Fruit fly (Drosophila melanogaster) whole organism, embryonic: ENCODE measurements around the gene dnc.

ENCODE experiments used
- CG10543 ChIP-seq: fragments of 200-800 bp; sonication (Bioruptor generic); optimal IDR thresholded peaks from 3 replicates; lab custom pipeline; 2017; ENCODE audit warnings: missing biosample characterization, mild to moderate bottlenecking, missing genetic modification characterization, moderate library complexity
- CG14014 ChIP-seq: fragments of 200-800 bp; sonication (Bioruptor generic); IDR thresholded peaks from 2 replicates; pipeline ENCODE4 v1.3.6; 2022; ENCODE audit warnings: missing biosample characterization, missing genetic modification characterization
- CG14441 ChIP-seq: fragments of 200-800 bp; sonication (Bioruptor generic); IDR thresholded peaks from 2 replicates; pipeline ENCODE4 v1.3.6; 2022; ENCODE audit warnings: missing biosample characterization, missing genetic modification characterization
- CG17359 ChIP-seq: fragments of 200-800 bp; sonication (Bioruptor generic); optimal IDR thresholded peaks from 3 replicates; lab custom pipeline; 2018; ENCODE audit warnings: missing biosample characterization, mild to moderate bottlenecking, missing genetic modification characterization, moderate library complexity
- CG2202 ChIP-seq: fragments of 200-800 bp; sonication (Bioruptor generic); optimal IDR thresholded peaks from 2 replicates; lab custom pipeline; 2018; ENCODE audit warnings: missing biosample characterization, mild to moderate bottlenecking, missing genetic modification characterization
- CG34224 ChIP-seq: fragments of 200-800 bp; sonication (Bioruptor generic); IDR thresholded peaks from 3 replicates; pipeline ENCODE4 v1.3.6; 2022; ENCODE audit warnings: missing biosample characterization, missing genetic modification characterization; ENCODE audit not compliant: partially characterized antibody
- CG34376 ChIP-seq: fragments of 200-800 bp; sonication (Bioruptor generic); optimal IDR thresholded peaks from 2 replicates; lab custom pipeline; 2018; ENCODE audit warnings: missing biosample characterization, mild to moderate bottlenecking, missing genetic modification characterization
- CG4854 ChIP-seq: fragments of 200-800 bp; sonication (Bioruptor generic); optimal IDR thresholded peaks from 2 replicates; lab custom pipeline; 2016; ENCODE audit warnings: missing biosample characterization, missing genetic modification characterization, inconsistent platforms
- CG6689 ChIP-seq: fragments of 200-800 bp; sonication (Bioruptor generic); IDR thresholded peaks from 2 replicates; pipeline ENCODE4 v1.3.6; 2022; ENCODE audit warnings: missing biosample characterization, missing genetic modification characterization
- CG7786 ChIP-seq: fragments of 200-800 bp; sonication (Bioruptor generic); optimal IDR thresholded peaks from 2 replicates; lab custom pipeline; 2016; ENCODE audit warnings: missing biosample characterization, missing genetic modification characterization
- CG8765 ChIP-seq: fragments of 200-800 bp; sonication (Bioruptor generic); IDR thresholded peaks from 2 replicates; pipeline ENCODE4 v1.3.6; 2022; ENCODE audit warnings: missing biosample characterization, missing genetic modification characterization
- CG8924 ChIP-seq: fragments of 200-800 bp; optimal IDR thresholded peaks from 3 replicates; lab custom pipeline; 2019; ENCODE audit warnings: missing biosample characterization, mild to moderate bottlenecking, missing genetic modification characterization, moderate library complexity
- CHES-1-like ChIP-seq: fragments of 200-800 bp; sonication (Bioruptor generic); optimal IDR thresholded peaks from 2 replicates; lab custom pipeline; 2016; ENCODE audit warnings: missing biosample characterization, missing genetic modification characterization
- CTCF ChIP-seq: fragments of 200-800 bp; sonication (Bioruptor generic); optimal IDR thresholded peaks from 2 replicates; lab custom pipeline; 2017; ENCODE audit warnings: missing biosample characterization, mild to moderate bottlenecking, missing genetic modification characterization, moderate library complexity
- D19B ChIP-seq: fragments of 200-800 bp; sonication (Bioruptor generic); optimal IDR thresholded peaks from 2 replicates; lab custom pipeline; 2017; ENCODE audit warnings: missing biosample characterization, mild to moderate bottlenecking, missing genetic modification characterization
- Dip2 ChIP-seq: fragments of 200-800 bp; sonication (Bioruptor generic); IDR thresholded peaks from 2 replicates; pipeline ENCODE4 v1.3.6; 2022; ENCODE audit warnings: missing biosample characterization, missing genetic modification characterization
- GATAe ChIP-seq: fragments of 200-800 bp; sonication (Bioruptor generic); conservative IDR thresholded peaks from 2 replicates; pipeline ENCODE4 v1.3.6; 2022; ENCODE audit warnings: missing biosample characterization, missing genetic modification characterization
- HLH4C ChIP-seq: fragments of 200-800 bp; sonication (Bioruptor generic); IDR thresholded peaks from 3 replicates; pipeline ENCODE4 v1.3.6; 2022; ENCODE audit warnings: missing biosample characterization, missing genetic modification characterization; ENCODE audit not compliant: partially characterized antibody
- Hmr ChIP-seq: fragments of 200-800 bp; sonication (Bioruptor generic); optimal IDR thresholded peaks from 3 replicates; lab custom pipeline; 2017; ENCODE audit warnings: mild to moderate bottlenecking, missing biosample characterization, missing genetic modification reagents, missing genetic modification characterization
- Hr51 ChIP-seq, 2 experiments: fragments of 200-800 bp; sonication (Bioruptor generic); optimal IDR thresholded peaks; 2 replicates in 1 of 2; 3 replicates in 1 of 2; lab custom pipeline; 2016 to 2018; ENCODE audit warnings: missing biosample characterization in 2 of 2, missing genetic modification characterization in 2 of 2, mild to moderate bottlenecking in 1 of 2, moderate library complexity in 1 of 2
- Lim3 ChIP-seq: fragments of 200-800 bp; sonication (Bioruptor generic); IDR thresholded peaks from 2 replicates; pipeline ENCODE4 v1.3.6; 2022; ENCODE audit warnings: missing biosample characterization, missing genetic modification characterization
- Opbp ChIP-seq: fragments of 200-800 bp; sonication (Bioruptor generic); IDR thresholded peaks from 3 replicates; pipeline ENCODE4 v1.3.6; 2022; ENCODE audit warnings: missing biosample characterization, missing genetic modification characterization; ENCODE audit not compliant: partially characterized antibody
- Optix ChIP-seq: fragments of 200-800 bp; sonication (Bioruptor generic); IDR thresholded peaks from 3 replicates; pipeline ENCODE4 v1.3.6; 2022; ENCODE audit warnings: missing biosample characterization, missing genetic modification characterization
- Pdp1 ChIP-seq, 2 experiments: fragments of 200-800 bp; sonication (Bioruptor generic); optimal IDR thresholded peaks; 3 replicates each; lab custom pipeline; 2016; ENCODE audit warnings: missing biosample characterization in 2 of 2, missing genetic modification characterization in 2 of 2, mild to moderate bottlenecking in 1 of 2, moderate library complexity in 1 of 2
- Rfx ChIP-seq: fragments of 200-800 bp; sonication (Bioruptor generic); IDR thresholded peaks from 2 replicates; pipeline ENCODE4 v1.3.6; 2022; ENCODE audit warnings: missing biosample characterization, missing genetic modification characterization
- Usf ChIP-seq: fragments of 200-800 bp; sonication (Bioruptor generic); optimal IDR thresholded peaks from 2 replicates; lab custom pipeline; 2017; ENCODE audit warnings: missing genotype, missing biosample characterization, missing genetic modification characterization
- esg ChIP-seq: fragments of 200-800 bp; sonication (Bioruptor generic); conservative IDR thresholded peaks from 2 replicates; pipeline ENCODE4 v1.3.6; 2022; ENCODE audit warnings: missing biosample characterization, missing genetic modification characterization
- exex ChIP-seq: fragments of 200-800 bp; sonication (Bioruptor generic); optimal IDR thresholded peaks from 4 replicates; lab custom pipeline; 2018; ENCODE audit warnings: missing biosample characterization, mild to moderate bottlenecking, missing genetic modification characterization, moderate library complexity
- gcm2 ChIP-seq: fragments of 200-800 bp; sonication (Bioruptor generic); optimal IDR thresholded peaks from 2 replicates; lab custom pipeline; 2016; ENCODE audit warnings: missing biosample characterization, missing genetic modification characterization
- grau ChIP-seq: fragments of 200-800 bp; optimal IDR thresholded peaks from 3 replicates; lab custom pipeline; 2019; ENCODE audit warnings: missing biosample characterization, mild to moderate bottlenecking, missing genetic modification characterization, moderate library complexity
- klu ChIP-seq: fragments of 200-800 bp; sonication (Bioruptor generic); IDR thresholded peaks from 2 replicates; pipeline ENCODE4 v1.3.6; 2022; ENCODE audit warnings: missing biosample characterization, missing genetic modification characterization
- lab ChIP-seq: fragments of 200-800 bp; sonication (Bioruptor generic); optimal IDR thresholded peaks from 3 replicates; lab custom pipeline; 2017; ENCODE audit warnings: missing biosample characterization, missing genetic modification characterization, mild to moderate bottlenecking, moderate library complexity, missing genetic modification reagents
- lbe ChIP-seq: fragments of 200-800 bp; sonication (Bioruptor generic); optimal IDR thresholded peaks from 2 replicates; lab custom pipeline; 2016; ENCODE audit warnings: missing biosample characterization, mild to moderate bottlenecking, missing genetic modification characterization
- mirr ChIP-seq: fragments of 200-800 bp; sonication (Bioruptor generic); optimal IDR thresholded peaks from 3 replicates; lab custom pipeline; 2018; ENCODE audit warnings: missing biosample characterization, mild to moderate bottlenecking, missing genetic modification characterization
- oc ChIP-seq: fragments of 200-800 bp; sonication (Bioruptor generic); optimal IDR thresholded peaks from 2 replicates; lab custom pipeline; 2018; ENCODE audit warnings: missing biosample characterization, mild to moderate bottlenecking, missing genetic modification characterization, moderate library complexity
- pzg ChIP-seq: fragments of 200-800 bp; sonication (Bioruptor generic); optimal IDR thresholded peaks from 3 replicates; lab custom pipeline; 2018; ENCODE audit warnings: missing biosample characterization, mild to moderate bottlenecking, missing genetic modification characterization, moderate library complexity
- row ChIP-seq: fragments of 200-800 bp; sonication (Bioruptor generic); IDR thresholded peaks from 3 replicates; pipeline ENCODE4 v1.3.6; 2022; ENCODE audit warnings: missing biosample characterization, missing genetic modification characterization
- sd ChIP-seq: fragments of 200-800 bp; sonication (Bioruptor generic); optimal IDR thresholded peaks from 3 replicates; lab custom pipeline; 2018; ENCODE audit warnings: missing biosample characterization, mild to moderate bottlenecking, missing genetic modification characterization, moderate library complexity
- slbo ChIP-seq: fragments of 200-800 bp; sonication (Bioruptor generic); IDR thresholded peaks from 2 replicates; pipeline ENCODE4 v1.3.6; 2022; ENCODE audit warnings: missing biosample characterization, missing genetic modification characterization
- ssp ChIP-seq: fragments of 200-800 bp; sonication (Bioruptor generic); IDR thresholded peaks from 2 replicates; pipeline ENCODE4 v1.3.6; 2022; ENCODE audit warnings: missing biosample characterization, missing genetic modification characterization
- sug ChIP-seq: fragments of 200-800 bp; optimal IDR thresholded peaks from 2 replicates; lab custom pipeline; 2019; ENCODE audit warnings: missing biosample characterization, mild to moderate bottlenecking, missing genetic modification characterization, moderate library complexity
- toy ChIP-seq: fragments of 200-800 bp; sonication (Bioruptor generic); IDR thresholded peaks from 2 replicates; pipeline ENCODE4 v1.3.6; 2022; ENCODE audit warnings: missing biosample characterization, missing genetic modification characterization
- trem ChIP-seq: fragments of 200-800 bp; optimal IDR thresholded peaks from 3 replicates; lab custom pipeline; 2019; ENCODE audit warnings: missing biosample characterization, mild to moderate bottlenecking, missing genetic modification characterization, moderate library complexity
- wdn ChIP-seq: fragments of 200-800 bp; sonication (Bioruptor generic); IDR thresholded peaks from 2 replicates; pipeline ENCODE4 v1.3.6; 2022; ENCODE audit warnings: missing biosample characterization, missing genetic modification characterization
- z ChIP-seq: fragments of 200-800 bp; sonication (Bioruptor generic); IDR thresholded peaks from 3 replicates; pipeline ENCODE4 v1.3.6; 2022; ENCODE audit warnings: missing biosample characterization, missing genetic modification characterization
- zen ChIP-seq: fragments of 200-800 bp; sonication (Bioruptor generic); optimal IDR thresholded peaks from 3 replicates; lab custom pipeline; 2018; ENCODE audit warnings: missing biosample characterization, mild to moderate bottlenecking, missing genetic modification characterization, moderate library complexity

Gene dnc

dm6 chrX:3255569-3256309 lies 79.5 kb downstream of the dnc start (continued):
- TF ChIP-seq pzg (GFP tag; lab: Kevin White, UChicago) (peak; percentile 4), CG8765 (peak; percentile 41; the same call in 1 of the 2 replicates), CTCF (peak; percentile 64), sd (tag; lab: Kevin White, UChicago) (peak; percentile 87), oc (tag; lab: Kevin White, UChicago) (peak; percentile 90), CG7786 (GFP tag; lab: Kevin White, UChicago) (peak; percentile 95), Dip2 (GFP tag; lab: Robert Waterston, UW) (peak; percentile 37; the same call in 1 of the 2 replicates), Hr51 (GFP tag; optimal IDR thresholded peaks at IDR 0.05; lab: Kevin White, UChicago) (peak; percentile 92 to 98), CG2202 (tag; lab: Kevin White, UChicago) (peak; percentile 60), Usf (peak; percentile 83), trem (tag; lab: Kevin White, UChicago) (peak; percentile 70), gcm2 (peak; percentile 87), ssp (peak; percentile 76), CG14441 (GFP tag; lab: Robert Waterston, UW) (peak; percentile 90), Opbp (GFP tag; lab: Robert Waterston, UW) (no peak), HLH4C (GFP tag; lab: Robert Waterston, UW) (no peak), CHES-1-like (GFP tag; lab: Kevin White, UChicago) (peak; percentile 96), D19B (GFP tag; lab: Kevin White, UChicago) (peak; percentile 93), CG6689 (peak; percentile 95), toy (GFP tag; lab: Robert Waterston, UW) (peak; percentile 73), esg (GFP tag; lab: Robert Waterston, UW) (peak; percentile 91), CG34224 (GFP tag; lab: Robert Waterston, UW) (no peak), Hmr (GFP tag; lab: Kevin White, UChicago) (peak; percentile 98), z (GFP tag; lab: Robert Waterston, UW) (0 out of 3 replicates have a peak, but pooled peaks have one; percentile 30), Lim3 (peak; percentile 76), Optix (GFP tag; lab: Robert Waterston, UW) (peak; percentile 47; the same call in 2 of the 3 replicates), CG14014 (GFP tag; lab: Robert Waterston, UW) (peak; percentile 95), CG4854 (peak; percentile 93)
- TF ChIP-seq, all 482 proteins: peak for 411

dm6 chrX:3260536-3260935 lies 84.3 kb downstream of the dnc start:
- TF ChIP-seq Pdp1 (GFP tag; optimal IDR thresholded peaks at IDR 0.05; lab: Kevin White, UChicago) = peak in 1 of 2 experiments; percentile 69
- peak; percentile 56 for TF ChIP-seq GATAe (GFP tag; lab: Robert Waterston, UW)
- peak; percentile 57 for TF ChIP-seq lab (GFP tag; lab: Kevin White, UChicago)
- peak; percentile 9 for TF ChIP-seq CG10543 (GFP tag; lab: Kevin White, UChicago)
- TF ChIP-seq CG34376 (GFP tag; lab: Kevin White, UChicago) = peak; percentile 5
- peak; percentile 81 for TF ChIP-seq exex
- TF ChIP-seq klu (GFP tag; lab: Robert Waterston, UW) = no peak
- peak; percentile 39 for TF ChIP-seq sug (tag; lab: Kevin White, UChicago)
- TF ChIP-seq lbe (GFP tag; lab: Kevin White, UChicago) = no peak
- TF ChIP-seq mirr (GFP tag; lab: Kevin White, UChicago) = peak; percentile 46
- peak; percentile 25 for TF ChIP-seq grau
- no peak for TF ChIP-seq wdn (GFP tag; lab: Robert Waterston, UW)
- peak; percentile 34; the same call in 1 of the 2 replicates for TF ChIP-seq slbo (GFP tag; lab: Robert Waterston, UW)
- TF ChIP-seq CG8924 (tag; lab: Kevin White, UChicago) = no peak
- 0 out of 3 replicates have a peak, but pooled peaks have one; percentile 35 for TF ChIP-seq row (GFP tag; lab: Robert Waterston, UW)
- TF ChIP-seq zen (tag; lab: Kevin White, UChicago) = no peak
- 0 out of 2 replicates have a peak, but pooled peaks have one; percentile 15 for TF ChIP-seq Rfx
- TF ChIP-seq CG17359 (tag; lab: Kevin White, UChicago) = peak; percentile 25
- peak; percentile 1 for TF ChIP-seq sd (tag; lab: Kevin White, UChicago)
